Fruit fly (Drosophila melanogaster): ENCODE measurements around the gene CG4297.

CG4297 gene

dm6 chr2L:440638-441454 is 31.2 kb downstream of the CG4297 start (continued):
- TF ChIP-seq net (GFP tag; optimal IDR thresholded peaks at IDR 0.05) (peak; percentile 80), dac (GFP tag; optimal IDR thresholded peaks at IDR 0.05) (peak; percentile 37), CG10669 (GFP tag; optimal IDR thresholded peaks at IDR 0.05) (peak; percentile 89), CG8632 (GFP tag; optimal IDR thresholded peaks at IDR 0.05) (peak; percentile 89), OdsH (GFP tag; optimal IDR thresholded peaks at IDR 0.05) (peak; percentile 87), CG8119 (GFP tag; IDR thresholded peaks at IDR 0.05) (peak; percentile 73), CG6808 (GFP tag; optimal IDR thresholded peaks at IDR 0.05) (peak; percentile 91), CG6792 (GFP tag; optimal IDR thresholded peaks at IDR 0.05) (peak; percentile 86), cyc (GFP tag; optimal IDR thresholded peaks at IDR 0.05) (peak; percentile 81), CG32006 (GFP tag; optimal IDR thresholded peaks at IDR 0.05) (peak; percentile 81), CG1621 (tag; optimal IDR thresholded peaks at IDR 0.05) (peak; percentile 62), esn (GFP tag; optimal IDR thresholded peaks at IDR 0.05) (peak; percentile 95), Eip78C (GFP tag) (peak; percentile 97), fd85E (GFP tag; optimal IDR thresholded peaks at IDR 0.05) (peak; percentile 20), Sox15 (GFP tag; optimal IDR thresholded peaks at IDR 0.05) (peak; percentile 77), CG11762 (GFP tag; optimal IDR thresholded peaks at IDR 0.05; ENCODE audit: insufficient read depth) (peak; percentile 57), CG6276 (GFP tag; optimal IDR thresholded peaks at IDR 0.05) (peak; percentile 35), CG11294 (GFP tag; IDR thresholded peaks at IDR 0.05) (no peak), spab (GFP tag; optimal IDR thresholded peaks at IDR 0.05) (peak; percentile 90), CG7368 (GFP tag; optimal IDR thresholded peaks at IDR 0.05) (peak; percentile 65), Sox102F (GFP tag; optimal IDR thresholded peaks at IDR 0.05) (peak; percentile 89), Eip75B (GFP tag; optimal IDR thresholded peaks at IDR 0.05) (peak; percentile 80), Sox14 (GFP tag; optimal IDR thresholded peaks at IDR 0.05) (peak; percentile 86), eg (GFP tag; IDR thresholded peaks at IDR 0.05) (no peak), Met (GFP tag; optimal IDR thresholded peaks at IDR 0.05) (peak; percentile 88), dsx (GFP tag; optimal IDR thresholded peaks at IDR 0.05; ENCODE audit: poor library complexity, severe bottlenecking) (peak; percentile 89), pdm3 (GFP tag; optimal IDR thresholded peaks at IDR 0.05) (peak; percentile 71), ss (GFP tag; optimal IDR thresholded peaks at IDR 0.05) (peak; percentile 69 to 93), topi (GFP tag; optimal IDR thresholded peaks at IDR 0.05) (peak; percentile 89), acj6 (GFP tag; optimal IDR thresholded peaks at IDR 0.05) (peak; percentile 90), CG6854 (GFP tag; optimal IDR thresholded peaks at IDR 0.05) (peak; percentile 89), svp (GFP tag) (peak; percentile 94), CG16779 (tag; optimal IDR thresholded peaks at IDR 0.05) (peak; percentile 80), fkh (GFP tag; optimal IDR thresholded peaks at IDR 0.05) (no peak), CG4318 (GFP tag; optimal IDR thresholded peaks at IDR 0.05) (peak; percentile 69), vri (GFP tag; optimal IDR thresholded peaks at IDR 0.05) (peak; percentile 84)

DNA sequence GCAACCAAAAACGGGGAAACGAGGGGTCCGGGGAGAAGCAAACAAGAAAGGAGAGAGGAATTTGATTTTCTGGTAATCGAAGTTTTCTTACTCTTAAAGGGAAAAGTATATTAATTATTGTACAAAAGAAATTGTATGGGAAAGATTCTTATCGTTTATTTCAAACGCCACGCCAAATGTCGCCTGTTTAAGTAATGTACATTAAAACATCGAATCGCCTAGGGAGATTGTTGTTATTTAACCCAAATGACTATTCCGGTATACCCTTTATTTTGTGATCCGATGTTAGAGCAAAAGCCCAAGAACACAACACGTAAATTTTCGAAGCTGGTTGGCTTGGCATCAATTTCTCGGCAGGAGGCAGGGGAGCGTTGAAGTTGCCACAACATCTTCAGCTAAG is 32.7 kb downstream of the CG4297 start:
- peak; percentile 20 for TF ChIP-seq fd85E (GFP tag; optimal IDR thresholded peaks at IDR 0.05)
- peak; percentile 91 for TF ChIP-seq lz (GFP tag; optimal IDR thresholded peaks at IDR 0.05)
- TF ChIP-seq Gug (GFP tag; IDR thresholded peaks at IDR 0.05): peak; percentile 35
- peak; percentile 84 for TF ChIP-seq CG6792 (GFP tag; optimal IDR thresholded peaks at IDR 0.05)
- peak; percentile 78 for TF ChIP-seq CG15336 (GFP tag; IDR thresholded peaks at IDR 0.05)
- peak; percentile 88 for TF ChIP-seq CG3919 (GFP tag; optimal IDR thresholded peaks at IDR 0.05)
- TF ChIP-seq dac (GFP tag; optimal IDR thresholded peaks at IDR 0.05): peak; percentile 17
- TF ChIP-seq CG9139 (GFP tag; optimal IDR thresholded peaks at IDR 0.05): peak; percentile 50
- peak; percentile 93 for TF ChIP-seq topi (GFP tag; optimal IDR thresholded peaks at IDR 0.05)
- peak; percentile 91 for TF ChIP-seq vri (GFP tag; optimal IDR thresholded peaks at IDR 0.05)
- TF ChIP-seq CG10669 (GFP tag; optimal IDR thresholded peaks at IDR 0.05): peak; percentile 84
- peak; percentile 71 to 78 for TF ChIP-seq ss (GFP tag; optimal IDR thresholded peaks at IDR 0.05)
- peak; percentile 86 for TF ChIP-seq pdm3 (GFP tag; optimal IDR thresholded peaks at IDR 0.05)
- peak; percentile 89 for TF ChIP-seq Ets21C (GFP tag; optimal IDR thresholded peaks at IDR 0.05)
- peak; percentile 95 for TF ChIP-seq esn (GFP tag; optimal IDR thresholded peaks at IDR 0.05)
- TF ChIP-seq CG11294 (GFP tag; IDR thresholded peaks at IDR 0.05): peak; percentile 36; the same call in 1 of the 2 replicates
- no peak for TF ChIP-seq Hr38 (GFP tag; optimal IDR thresholded peaks at IDR 0.05)
- peak; percentile 67 for TF ChIP-seq Sox15 (GFP tag; optimal IDR thresholded peaks at IDR 0.05)
- no peak for TF ChIP-seq fkh (GFP tag; optimal IDR thresholded peaks at IDR 0.05)
- peak; percentile 68 for TF ChIP-seq CG8319 (GFP tag; optimal IDR thresholded peaks at IDR 0.05)
- TF ChIP-seq achi (GFP tag; optimal IDR thresholded peaks at IDR 0.05): peak; percentile 84
- TF ChIP-seq CG6276 (GFP tag; optimal IDR thresholded peaks at IDR 0.05): peak; percentile 57
- TF ChIP-seq Eip75B (GFP tag; optimal IDR thresholded peaks at IDR 0.05): peak; percentile 87
- peak; percentile 90 for TF ChIP-seq Sox102F (GFP tag; optimal IDR thresholded peaks at IDR 0.05)
- peak; percentile 93 for TF ChIP-seq CG31627 (GFP tag; optimal IDR thresholded peaks at IDR 0.05)
- TF ChIP-seq svp (GFP tag): peak; percentile 96
- TF ChIP-seq CG3032 (tag; optimal IDR thresholded peaks at IDR 0.05): peak; percentile 92

Data from whole organism, prepupa.